Fruit fly (Drosophila melanogaster): ENCODE results near the gene CG42779.

Gene CG42779

DNA sequence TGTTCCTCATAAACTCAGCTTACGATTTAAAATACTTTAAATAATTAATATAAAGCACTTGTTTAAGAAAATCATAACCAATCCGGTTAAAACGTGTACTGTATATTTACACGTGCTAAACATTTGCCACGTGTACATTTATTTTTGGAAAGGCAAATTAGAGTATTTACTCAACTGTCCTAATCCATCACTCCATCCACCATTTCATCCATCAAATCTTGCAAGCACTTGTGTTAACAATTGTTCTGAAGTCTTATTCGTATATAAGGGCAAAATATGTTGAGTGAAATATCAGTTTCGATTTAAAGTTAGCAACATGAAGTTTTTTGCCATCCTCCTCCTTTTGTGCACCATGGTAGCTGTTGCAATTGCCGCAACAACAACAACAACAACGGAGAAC is at the start of gene CG42779:
Gene CG42779, plus strand, starts transcription at position 301 of the 400 bp plus-strand sequence.
- TF ChIP-seq lab (GFP tag; optimal IDR thresholded peaks at IDR 0.05) (peak; percentile 14), CG14710 (tag; optimal IDR thresholded peaks at IDR 0.05) (no peak), Jarid2 (GFP tag; optimal IDR thresholded peaks at IDR 0.05) (no peak)

DNA sequence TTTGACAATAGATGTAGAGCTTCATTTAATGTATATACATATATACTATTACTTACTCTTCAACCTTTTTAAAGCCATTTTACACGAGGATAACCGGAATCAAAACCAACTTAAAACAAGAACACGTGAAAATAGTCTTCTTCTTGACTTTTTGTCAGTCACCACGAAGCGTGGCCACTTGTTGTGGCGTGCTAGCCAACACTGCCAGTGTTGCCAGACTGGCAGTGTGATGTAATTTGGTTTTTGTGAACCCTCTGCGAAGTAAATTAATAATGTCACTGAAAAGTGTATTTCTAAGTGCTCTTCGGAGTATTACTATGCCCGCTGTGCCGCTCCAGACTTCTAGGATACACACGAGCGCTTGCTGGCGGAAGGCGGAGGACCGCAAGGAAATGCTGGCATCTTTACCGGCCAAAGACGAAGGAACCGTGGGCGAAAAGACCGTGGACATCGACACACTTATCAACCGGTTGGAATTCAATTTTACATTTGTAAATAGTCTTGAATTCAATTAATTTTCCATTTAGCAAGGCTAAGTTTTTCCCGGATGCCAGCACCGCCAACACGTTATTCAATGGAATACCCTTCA is 48.8 kb upstream of the CG42779 start, which contains the start of the genes Ns1 and mRpS11:
Gene Ns1, minus strand, starts transcription at position 150 of the 589 bp plus-strand sequence.
Gene mRpS11, plus strand, starts transcription at position 207 of the 589 bp plus-strand sequence.
- TF ChIP-seq Lhr (GFP tag; optimal IDR thresholded peaks at IDR 0.05) (no peak), eve (GFP tag; optimal IDR thresholded peaks at IDR 0.05) (no peak), CG32532 (GFP tag; IDR thresholded peaks at IDR 0.05) (peak; percentile 52), Dfd (GFP tag; optimal IDR thresholded peaks at IDR 0.05) (no peak), Spps (tag; optimal IDR thresholded peaks at IDR 0.05) (no peak), Sry-β (GFP tag; optimal IDR thresholded peaks at IDR 0.05) (no peak), CG10431 (GFP tag; optimal IDR thresholded peaks at IDR 0.05) (no peak), CG43689 (GFP tag; IDR thresholded peaks at IDR 0.05) (no peak), E2f1 (GFP tag; IDR thresholded peaks at IDR 0.05) (no peak), Usf (GFP tag; optimal IDR thresholded peaks at IDR 0.05) (no peak), CG33557 (GFP tag; optimal IDR thresholded peaks at IDR 0.05) (no peak), crp (GFP tag; optimal IDR thresholded peaks at IDR 0.05) (peak in 1 of 2 experiments; percentile 40), phol (tag; optimal IDR thresholded peaks at IDR 0.05) (peak; percentile 51), stwl (tag; optimal IDR thresholded peaks at IDR 0.05) (peak; percentile 83), CG12236 (GFP tag; optimal IDR thresholded peaks at IDR 0.05) (no peak), CG6765 (GFP tag; optimal IDR thresholded peaks at IDR 0.05) (no peak), CG4617 (GFP tag; optimal IDR thresholded peaks at IDR 0.05; ENCODE audit: borderline replicate concordance) (peak; percentile 96), CG34422 (GFP tag; IDR thresholded peaks at IDR 0.05) (peak; percentile 87; the same call in 2 of the 3 replicates), Mad (GFP tag; optimal IDR thresholded peaks at IDR 0.05) (peak; percentile 13), CG2678 (tag; optimal IDR thresholded peaks at IDR 0.05) (no peak), kay (GFP tag; optimal IDR thresholded peaks at IDR 0.05) (no peak), CG4282 (GFP tag; optimal IDR thresholded peaks at IDR 0.05) (peak; percentile 38), CG15514 (GFP tag; optimal IDR thresholded peaks at IDR 0.05) (peak; percentile 79), CG6254 (GFP tag; optimal IDR thresholded peaks at IDR 0.05) (no peak), al (GFP tag; IDR thresholded peaks at IDR 0.05) (no peak), CG3995 (GFP tag; optimal IDR thresholded peaks at IDR 0.05) (peak; percentile 73), CG17359 (tag; optimal IDR thresholded peaks at IDR 0.05) (peak; percentile 2), ase (GFP tag; IDR thresholded peaks at IDR 0.05) (no peak), HLH4C (GFP tag; IDR thresholded peaks at IDR 0.05; ENCODE audit: partially characterized antibody) (no peak), CG9817 (tag; optimal IDR thresholded peaks at IDR 0.05) (no peak), Deaf1 (tag; optimal IDR thresholded peaks at IDR 0.05) (no peak), Opbp (GFP tag; IDR thresholded peaks at IDR 0.05; ENCODE audit: partially characterized antibody) (peak; percentile 57; the same call in 2 of the 3 replicates), Oli (tag; optimal IDR thresholded peaks at IDR 0.05) (no peak), toy (GFP tag; IDR thresholded peaks at IDR 0.05) (no peak), CG5953 (GFP tag; IDR thresholded peaks at IDR 0.05) (no peak), ranshi (GFP tag; IDR thresholded peaks at IDR 0.05) (peak; percentile 45; the same call in 1 of the 2 replicates), CG5180 (GFP tag; optimal IDR thresholded peaks at IDR 0.05) (no peak), chif (GFP tag; optimal IDR thresholded peaks at IDR 0.05) (peak in 1 of 2 experiments; percentile 25), tna (GFP tag; IDR thresholded peaks at IDR 0.05; ENCODE audit: partially characterized antibody) (no peak), org-1 (GFP tag; optimal IDR thresholded peaks at IDR 0.05) (no peak), wdn (GFP tag; IDR thresholded peaks at IDR 0.05) (no peak), az2 (GFP tag; optimal IDR thresholded peaks at IDR 0.05) (no peak), CG42726 (GFP tag; IDR thresholded peaks at IDR 0.05; ENCODE audit: partially characterized antibody) (no peak), CG9932 (GFP tag; IDR thresholded peaks at IDR 0.05) (peak; percentile 64)

Measured in whole organism, embryonic.